Worm (Caenorhabditis elegans) whole organism, L2 larva: ENCODE measurements around the gene srh-82.
A peak's percentile ranks its signal among the peaks of the same experiment; 100 is the strongest.

Experiments used
- C34F6.9 ChIP-seq: fragments of 150-350 bp; optimal IDR thresholded peaks from 2 replicates; lab custom pipeline; 2014; ENCODE audit warnings: missing biosample characterization, missing genetic modification characterization
- F13H6.1 ChIP-seq: sonication (generic microtip); optimal IDR thresholded peaks from 2 replicates; lab custom pipeline; 2016; ENCODE audit warnings: missing genetic modification characterization, missing compliant biosample characterization
- R02D3.7 ChIP-seq: fragments of 150-350 bp; optimal IDR thresholded peaks from 2 replicates; lab custom pipeline; 2014; ENCODE audit warnings: missing biosample characterization, missing genetic modification characterization
- ZK546.5 ChIP-seq: sonication (generic microtip); optimal IDR thresholded peaks from 2 replicates; lab custom pipeline; 2017; ENCODE audit warnings: missing biosample characterization, missing genetic modification characterization
- alr-1 ChIP-seq: fragments of 150-350 bp; optimal IDR thresholded peaks from 2 replicates; lab custom pipeline; 2014; ENCODE audit warnings: missing biosample characterization, missing genetic modification characterization
- aly-2 ChIP-seq: fragments of 150-350 bp; optimal IDR thresholded peaks from 2 replicates; lab custom pipeline; 2014; ENCODE audit warnings: missing biosample characterization, missing genetic modification characterization
- ama-1 ChIP-seq: fragments of 150-350 bp; optimal IDR thresholded peaks from 2 replicates; lab custom pipeline; 2018; ENCODE audit warnings: inconsistent platforms
- blmp-1 ChIP-seq: sonication (generic microtip); optimal IDR thresholded peaks from 2 replicates; lab custom pipeline; 2017; ENCODE audit warnings: missing genetic modification characterization, mild to moderate bottlenecking, missing compliant biosample characterization, antibody characterized with exemption, moderate library complexity; ENCODE audit not compliant: insufficient read depth
- ceh-16 ChIP-seq: fragments of 150-350 bp; optimal IDR thresholded peaks from 2 replicates; lab custom pipeline; 2014; ENCODE audit warnings: missing biosample characterization, missing genetic modification characterization
- ceh-82 ChIP-seq: fragments of 150-350 bp; optimal IDR thresholded peaks from 2 replicates; lab custom pipeline; 2014; ENCODE audit warnings: missing biosample characterization, missing genetic modification characterization
- crh-2 ChIP-seq: sonication (generic microtip); optimal IDR thresholded peaks from 2 replicates; lab custom pipeline; 2017; ENCODE audit warnings: missing biosample characterization, missing genetic modification characterization
- egl-27 ChIP-seq: sonication (generic microtip); optimal IDR thresholded peaks from 3 replicates; lab custom pipeline; 2017; ENCODE audit warnings: missing biosample characterization, missing genetic modification reagents, missing genetic modification characterization
- elt-1 ChIP-seq: fragments of 150-350 bp; optimal IDR thresholded peaks from 2 replicates; lab custom pipeline; 2014; ENCODE audit warnings: missing biosample characterization, missing genetic modification characterization
- elt-3 ChIP-seq: sonication (generic microtip); optimal IDR thresholded peaks from 2 replicates; lab custom pipeline; 2017; ENCODE audit warnings: missing biosample characterization, missing genetic modification characterization
- fos-1 ChIP-seq: fragments of 150-350 bp; optimal IDR thresholded peaks from 2 replicates; lab custom pipeline; 2014; ENCODE audit warnings: missing biosample characterization, missing genetic modification characterization
- gmeb-1 ChIP-seq: fragments of 150-350 bp; optimal IDR thresholded peaks from 2 replicates; lab custom pipeline; 2014; ENCODE audit warnings: missing biosample characterization, missing genetic modification characterization
- lin-11 ChIP-seq: fragments of 150-350 bp; sonication (generic microtip); optimal IDR thresholded peaks from 2 replicates; lab custom pipeline; 2014; ENCODE audit warnings: missing biosample characterization, missing genetic modification characterization, inconsistent platforms, mixed read lengths
- lin-13 ChIP-seq: fragments of 150-350 bp; optimal IDR thresholded peaks from 2 replicates; lab custom pipeline; 2014; ENCODE audit warnings: missing biosample characterization, missing genetic modification reagents, missing genetic modification characterization
- lin-39 ChIP-seq: fragments of 150-350 bp; optimal IDR thresholded peaks from 2 replicates; lab custom pipeline; 2014; ENCODE audit warnings: missing biosample characterization, missing genetic modification reagents, missing genetic modification characterization
- lsy-2 ChIP-seq, 2 experiments: fragments of 150-350 bp in 1 of 2; sonication (generic microtip) in 1 of 2; optimal IDR thresholded peaks; 2 replicates each; lab custom pipeline; 2014 to 2017; ENCODE audit warnings: missing biosample characterization in 2 of 2, missing genetic modification characterization in 2 of 2
- mbf-1 ChIP-seq: sonication (generic microtip); optimal IDR thresholded peaks from 2 replicates; lab custom pipeline; 2017; ENCODE audit warnings: missing biosample characterization, missing genetic modification characterization
- mdl-1 ChIP-seq, 2 experiments: fragments of 150-350 bp in 1 of 2; sonication (generic microtip) in 1 of 2; optimal IDR thresholded peaks; 2 replicates each; lab custom pipeline; 2017; ENCODE audit warnings: missing biosample characterization in 2 of 2, missing genetic modification characterization in 2 of 2
- nhr-12 ChIP-seq: fragments of 150-350 bp; optimal IDR thresholded peaks from 2 replicates; lab custom pipeline; 2014; ENCODE audit warnings: missing biosample characterization, missing genetic modification characterization
- nhr-129 ChIP-seq: fragments of 150-350 bp; optimal IDR thresholded peaks from 2 replicates; lab custom pipeline; 2014; ENCODE audit warnings: missing biosample characterization, missing genetic modification characterization
- nhr-23 ChIP-seq: fragments of 150-350 bp; optimal IDR thresholded peaks from 2 replicates; lab custom pipeline; 2014; ENCODE audit warnings: missing biosample characterization, missing genetic modification reagents, missing genetic modification characterization
- nhr-237 ChIP-seq: fragments of 150-350 bp; optimal IDR thresholded peaks from 2 replicates; lab custom pipeline; 2014; ENCODE audit warnings: missing biosample characterization, missing genetic modification characterization
- nhr-25 ChIP-seq: fragments of 150-350 bp; sonication (generic microtip); optimal IDR thresholded peaks from 3 replicates; lab custom pipeline; 2014; ENCODE audit warnings: missing biosample characterization, missing genetic modification characterization
- nhr-6 ChIP-seq: fragments of 150-350 bp; optimal IDR thresholded peaks from 2 replicates; lab custom pipeline; 2014; ENCODE audit warnings: missing biosample characterization, missing genetic modification characterization
- nhr-77 ChIP-seq: fragments of 150-350 bp; optimal IDR thresholded peaks from 2 replicates; lab custom pipeline; 2014; ENCODE audit warnings: missing biosample characterization, missing genetic modification characterization
- sem-4 ChIP-seq: fragments of 150-350 bp; optimal IDR thresholded peaks from 2 replicates; lab custom pipeline; 2014; ENCODE audit warnings: missing biosample characterization, missing genetic modification reagents, missing genetic modification characterization
- skn-1 ChIP-seq: sonication (generic microtip); optimal IDR thresholded peaks from 2 replicates; lab custom pipeline; 2017; ENCODE audit warnings: missing biosample characterization, missing genetic modification characterization
- sma-3 ChIP-seq: sonication (generic microtip); optimal IDR thresholded peaks from 2 replicates; lab custom pipeline; 2016; ENCODE audit warnings: missing genetic modification reagents, missing genetic modification characterization, missing compliant biosample characterization
- snpc-4 ChIP-seq: fragments of 150-350 bp; optimal IDR thresholded peaks from 2 replicates; lab custom pipeline; 2014; ENCODE audit warnings: missing biosample characterization, missing genetic modification characterization
- unc-39 ChIP-seq: fragments of 150-350 bp; optimal IDR thresholded peaks from 2 replicates; lab custom pipeline; 2014; ENCODE audit warnings: missing biosample characterization, missing genetic modification characterization
- unc-55 ChIP-seq: fragments of 150-350 bp; sonication (generic microtip); optimal IDR thresholded peaks from 3 replicates; lab custom pipeline; 2014; ENCODE audit warnings: missing biosample characterization, missing genetic modification reagents, missing genetic modification characterization
- zag-1 ChIP-seq: fragments of 150-350 bp; optimal IDR thresholded peaks from 2 replicates; lab custom pipeline; 2014; ENCODE audit warnings: missing biosample characterization, missing genetic modification characterization
- ztf-11 ChIP-seq: sonication (generic microtip); optimal IDR thresholded peaks from 2 replicates; lab custom pipeline; 2017; ENCODE audit warnings: missing biosample characterization, missing genetic modification characterization

srh-82 gene

ce11 chrV:185124-185523 lies 40.2 kb downstream of the srh-82 start:
- TF ChIP-seq sma-3 (GFP tag; lab: Kevin White, UChicago) (no peak), alr-1 (tag; lab: Kevin White, UChicago) (no peak), zag-1 (no peak), unc-39 (tag; lab: Kevin White, UChicago) (no peak), ceh-82 (tag; lab: Kevin White, UChicago) (no peak), ama-1 (lab: Kevin White, UChicago) (no peak), nhr-23 (tag; lab: Kevin White, UChicago) (no peak), unc-55 (GFP tag; lab: Kevin White, UChicago) (no peak), crh-2 (tag; lab: Kevin White, UChicago) (no peak), lin-13 (GFP tag; lab: Kevin White, UChicago) (no peak), fos-1 (no peak), lin-11 (tag; lab: Kevin White, UChicago) (no peak), C34F6.9 (no peak), ceh-16 (tag; lab: Kevin White, UChicago) (no peak), nhr-129 (tag; lab: Kevin White, UChicago) (no peak), mbf-1 (tag; lab: Kevin White, UChicago) (no peak), skn-1 (tag; lab: Kevin White, UChicago) (no peak), nhr-12 (tag; lab: Kevin White, UChicago) (no peak)

- no peak for TF ChIP-seq zag-1
- no peak for TF ChIP-seq sem-4 (tag; lab: Kevin White, UChicago)
- no peak for TF ChIP-seq skn-1 (tag; lab: Kevin White, UChicago)
- TF ChIP-seq nhr-25 (tag; lab: Kevin White, UChicago): no peak
- no peak for TF ChIP-seq lin-13 (GFP tag; lab: Kevin White, UChicago)
- TF ChIP-seq C34F6.9: peak; percentile 75
- no peak for TF ChIP-seq nhr-237 (tag; lab: Kevin White, UChicago)
- TF ChIP-seq elt-1: no peak
- no peak for TF ChIP-seq ztf-11 (tag; lab: Kevin White, UChicago)
- TF ChIP-seq gmeb-1 (tag; lab: Kevin White, UChicago): peak; percentile 33
- no peak for TF ChIP-seq nhr-6 (tag; lab: Kevin White, UChicago)
- TF ChIP-seq lsy-2 (tag; optimal IDR thresholded peaks at IDR 0.05; lab: Kevin White, UChicago): peak in 1 of 2 experiments; percentile 44
- TF ChIP-seq mdl-1 (tag; optimal IDR thresholded peaks at IDR 0.05; lab: Kevin White, UChicago): peak in 1 of 2 experiments; percentile 11
- no peak for TF ChIP-seq nhr-23 (tag; lab: Kevin White, UChicago)
- no peak for TF ChIP-seq blmp-1 (tag; lab: Kevin White, UChicago)
- no peak for TF ChIP-seq nhr-77 (tag; lab: Kevin White, UChicago)
- no peak for TF ChIP-seq lin-39 (tag; lab: Kevin White, UChicago)
- TF ChIP-seq unc-55 (GFP tag; lab: Kevin White, UChicago): peak; percentile 64
- no peak for TF ChIP-seq nhr-12 (tag; lab: Kevin White, UChicago)
- no peak for TF ChIP-seq F13H6.1 (tag; lab: Kevin White, UChicago)
- peak; percentile 30 for TF ChIP-seq nhr-129 (tag; lab: Kevin White, UChicago)
Observed at ce11 chrV:185694-186217, 40.9 kb downstream of the srh-82 start, which contains the start of gene arid-1. arid-1 (plus strand) TSS chrV:186167.

ce11 chrV:189436-189835 lies 44.5 kb downstream of the srh-82 start:
- TF ChIP-seq skn-1 (tag; lab: Kevin White, UChicago) (no peak), R02D3.7 (tag; lab: Kevin White, UChicago) (no peak), nhr-77 (tag; lab: Kevin White, UChicago) (no peak), C34F6.9 (no peak), nhr-25 (tag; lab: Kevin White, UChicago) (no peak), blmp-1 (tag; lab: Kevin White, UChicago) (no peak), zag-1 (no peak), aly-2 (tag; lab: Kevin White, UChicago) (no peak), ZK546.5 (tag; lab: Kevin White, UChicago) (no peak), elt-3 (no peak), ztf-11 (tag; lab: Kevin White, UChicago) (no peak), nhr-237 (tag; lab: Kevin White, UChicago) (no peak), mbf-1 (tag; lab: Kevin White, UChicago) (no peak), snpc-4 (tag; lab: Kevin White, UChicago) (no peak)

ce11 chrV:194760-195159 lies 49.9 kb downstream of the srh-82 start:
- TF ChIP-seq egl-27 (no peak), nhr-129 (tag; lab: Kevin White, UChicago) (no peak), elt-1 (no peak), ceh-82 (tag; lab: Kevin White, UChicago) (no peak), unc-39 (tag; lab: Kevin White, UChicago) (no peak), snpc-4 (tag; lab: Kevin White, UChicago) (no peak)
- TF ChIP-seq, all 48 proteins: peak for 0
